Fruit fly (Drosophila melanogaster): ENCODE results near the gene CG15602.

The CG15602 gene

DNA sequence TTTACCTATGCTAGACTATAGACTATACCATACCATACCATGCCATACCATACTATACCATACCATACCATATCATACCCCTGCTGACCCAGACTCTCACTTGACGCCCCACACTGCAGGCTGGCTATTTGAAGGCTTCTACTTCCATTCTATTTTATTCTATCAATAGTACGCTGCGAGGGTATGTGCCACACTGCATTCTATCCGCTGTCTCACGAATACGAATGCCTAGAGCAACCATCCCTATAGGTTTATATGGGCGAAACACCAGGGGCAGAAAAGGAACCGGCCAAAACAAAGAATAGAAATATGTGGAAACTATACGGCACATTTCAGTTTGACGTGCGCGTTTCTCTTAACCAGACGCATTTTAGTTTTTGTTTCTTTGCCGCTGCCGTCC, 18.6 kb downstream of the CG15602 start:
- TF ChIP-seq CG12605 (GFP tag; IDR thresholded peaks at IDR 0.05): no peak
- no peak for TF ChIP-seq Pif1B (GFP tag; optimal IDR thresholded peaks at IDR 0.05)
- TF ChIP-seq EcR (GFP tag; optimal IDR thresholded peaks at IDR 0.05): no peak
- TF ChIP-seq CG34367 (tag; optimal IDR thresholded peaks at IDR 0.05): no peak
- TF ChIP-seq CG8301 (tag; optimal IDR thresholded peaks at IDR 0.05): no peak
- no peak for TF ChIP-seq rn (GFP tag; IDR thresholded peaks at IDR 0.05)
- no peak for TF ChIP-seq Snoo (tag; optimal IDR thresholded peaks at IDR 0.05)

DNA sequence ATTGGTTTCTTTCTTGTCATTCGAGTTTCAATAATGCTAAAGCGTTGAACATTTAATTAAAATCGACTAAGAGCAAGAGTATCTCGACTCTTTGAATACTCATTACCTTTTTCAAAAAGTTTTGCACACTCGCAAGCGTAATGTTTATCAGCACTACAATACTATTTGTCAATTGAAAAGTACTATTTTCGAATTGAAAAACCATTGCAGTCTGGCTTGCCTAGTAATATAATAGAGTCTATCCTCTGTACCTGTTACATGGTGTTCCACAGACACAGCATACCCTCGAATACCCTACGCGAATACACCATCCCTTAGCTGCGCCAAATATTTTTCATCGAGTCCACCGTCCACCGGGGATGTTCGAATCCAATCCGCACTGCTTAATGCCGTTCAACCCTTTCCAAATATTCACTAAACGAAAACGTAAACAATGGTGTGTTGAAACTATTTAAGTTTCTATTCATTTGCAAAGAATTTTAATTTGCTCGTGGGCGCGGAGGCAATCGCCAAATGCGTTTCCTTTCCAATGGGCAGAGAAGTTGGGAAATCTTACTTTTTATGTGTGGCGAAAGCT, 19.5 kb downstream of the CG15602 start:
- TF ChIP-seq CG14655 (GFP tag; optimal IDR thresholded peaks at IDR 0.05) (no peak), CG8159 (tag; optimal IDR thresholded peaks at IDR 0.05) (no peak), CG8301 (tag; optimal IDR thresholded peaks at IDR 0.05) (no peak), CG15710 (tag; optimal IDR thresholded peaks at IDR 0.05) (no peak), Ets98B (GFP tag; IDR thresholded peaks at IDR 0.05) (no peak), D1 (tag; optimal IDR thresholded peaks at IDR 0.05) (no peak), CG32121 (GFP tag; IDR thresholded peaks at IDR 0.05) (no peak), CG4496 (GFP tag; IDR thresholded peaks at IDR 0.05) (no peak), CG12605 (GFP tag; IDR thresholded peaks at IDR 0.05) (no peak), Pif1B (GFP tag; optimal IDR thresholded peaks at IDR 0.05) (no peak), CG17806 (tag; optimal IDR thresholded peaks at IDR 0.05) (no peak), CG9948 (tag; optimal IDR thresholded peaks at IDR 0.05) (no peak), EcR (GFP tag; optimal IDR thresholded peaks at IDR 0.05) (no peak)

DNA sequence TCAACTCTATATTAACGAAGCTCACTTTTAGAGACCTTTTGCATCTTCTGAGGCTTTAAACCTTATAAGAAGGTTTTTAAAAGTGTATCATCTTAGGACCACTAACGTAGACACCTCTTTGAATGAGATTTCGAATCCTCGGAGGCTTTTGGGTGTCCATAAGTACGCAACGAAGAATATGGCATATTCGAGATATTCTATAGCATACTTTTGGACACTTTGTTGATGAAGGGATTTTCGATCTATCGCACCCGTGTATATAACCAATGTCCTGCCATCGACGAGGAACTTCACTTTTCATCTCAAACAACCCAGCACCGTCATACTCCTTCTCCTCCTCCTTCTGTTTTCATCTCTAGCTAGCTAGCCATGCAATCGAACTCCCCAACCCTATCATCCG, 23.1 kb downstream of the CG15602 start:
- no peak for TF ChIP-seq Pif1B (GFP tag; optimal IDR thresholded peaks at IDR 0.05)
- no peak for TF ChIP-seq CG15710 (tag; optimal IDR thresholded peaks at IDR 0.05)
- no peak for TF ChIP-seq CG12605 (GFP tag; IDR thresholded peaks at IDR 0.05)
- TF ChIP-seq Snoo (tag; optimal IDR thresholded peaks at IDR 0.05): no peak
- no peak for TF ChIP-seq Pif1A (GFP tag; optimal IDR thresholded peaks at IDR 0.05)
- no peak for TF ChIP-seq CG14655 (GFP tag; optimal IDR thresholded peaks at IDR 0.05)
- TF ChIP-seq CG8159 (tag; optimal IDR thresholded peaks at IDR 0.05): no peak
- TF ChIP-seq rn (GFP tag; IDR thresholded peaks at IDR 0.05): no peak
- TF ChIP-seq CG32121 (GFP tag; IDR thresholded peaks at IDR 0.05): no peak
- TF ChIP-seq CG13204 (GFP tag; optimal IDR thresholded peaks at IDR 0.05): no peak
- TF ChIP-seq EcR (GFP tag; optimal IDR thresholded peaks at IDR 0.05): no peak
- no peak for TF ChIP-seq gl (tag; optimal IDR thresholded peaks at IDR 0.05)
- TF ChIP-seq CG34367 (tag; optimal IDR thresholded peaks at IDR 0.05): no peak
- no peak for TF ChIP-seq Ets98B (GFP tag; IDR thresholded peaks at IDR 0.05)
- TF ChIP-seq fd96Ca (GFP tag; IDR thresholded peaks at IDR 0.05): no peak
- no peak for TF ChIP-seq CG8301 (tag; optimal IDR thresholded peaks at IDR 0.05)
- TF ChIP-seq CG9948 (tag; optimal IDR thresholded peaks at IDR 0.05): no peak
- TF ChIP-seq CG10348 (GFP tag; IDR thresholded peaks at IDR 0.05): no peak
- no peak for TF ChIP-seq CG17806 (tag; optimal IDR thresholded peaks at IDR 0.05)

DNA sequence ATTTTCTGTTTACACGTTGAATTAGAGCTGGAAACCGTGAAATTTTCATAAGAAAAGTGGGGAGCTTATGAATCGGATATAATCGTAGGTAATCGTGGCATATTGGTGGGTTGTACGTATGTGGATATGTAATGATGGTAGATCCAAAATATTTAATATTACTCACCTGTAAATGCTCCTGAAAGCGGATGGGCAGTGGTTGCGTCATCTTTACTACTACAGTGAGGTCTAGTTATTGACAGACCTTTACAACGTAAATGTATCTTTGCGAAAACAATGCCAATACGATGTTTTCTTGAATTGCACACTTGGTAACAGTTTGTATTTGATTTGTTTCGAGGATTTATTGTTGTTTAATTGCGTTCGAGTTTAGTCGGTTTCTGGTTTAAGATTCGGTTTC, 34.7 kb downstream of the CG15602 start:
- no peak for TF ChIP-seq CG8159 (tag; optimal IDR thresholded peaks at IDR 0.05)
- no peak for TF ChIP-seq CG32121 (GFP tag; IDR thresholded peaks at IDR 0.05)
- no peak for TF ChIP-seq fd96Ca (GFP tag; IDR thresholded peaks at IDR 0.05)
- TF ChIP-seq CG14655 (GFP tag; optimal IDR thresholded peaks at IDR 0.05): no peak
- TF ChIP-seq CG34367 (tag; optimal IDR thresholded peaks at IDR 0.05): no peak
- no peak for TF ChIP-seq CG12605 (GFP tag; IDR thresholded peaks at IDR 0.05)
- no peak for TF ChIP-seq rn (GFP tag; IDR thresholded peaks at IDR 0.05)
- no peak for TF ChIP-seq Pif1B (GFP tag; optimal IDR thresholded peaks at IDR 0.05)
- no peak for TF ChIP-seq CG8301 (tag; optimal IDR thresholded peaks at IDR 0.05)
- no peak for TF ChIP-seq CG15710 (tag; optimal IDR thresholded peaks at IDR 0.05)
- no peak for TF ChIP-seq gl (tag; optimal IDR thresholded peaks at IDR 0.05)
- TF ChIP-seq EcR (GFP tag; optimal IDR thresholded peaks at IDR 0.05): no peak
- TF ChIP-seq CG9948 (tag; optimal IDR thresholded peaks at IDR 0.05): no peak

DNA sequence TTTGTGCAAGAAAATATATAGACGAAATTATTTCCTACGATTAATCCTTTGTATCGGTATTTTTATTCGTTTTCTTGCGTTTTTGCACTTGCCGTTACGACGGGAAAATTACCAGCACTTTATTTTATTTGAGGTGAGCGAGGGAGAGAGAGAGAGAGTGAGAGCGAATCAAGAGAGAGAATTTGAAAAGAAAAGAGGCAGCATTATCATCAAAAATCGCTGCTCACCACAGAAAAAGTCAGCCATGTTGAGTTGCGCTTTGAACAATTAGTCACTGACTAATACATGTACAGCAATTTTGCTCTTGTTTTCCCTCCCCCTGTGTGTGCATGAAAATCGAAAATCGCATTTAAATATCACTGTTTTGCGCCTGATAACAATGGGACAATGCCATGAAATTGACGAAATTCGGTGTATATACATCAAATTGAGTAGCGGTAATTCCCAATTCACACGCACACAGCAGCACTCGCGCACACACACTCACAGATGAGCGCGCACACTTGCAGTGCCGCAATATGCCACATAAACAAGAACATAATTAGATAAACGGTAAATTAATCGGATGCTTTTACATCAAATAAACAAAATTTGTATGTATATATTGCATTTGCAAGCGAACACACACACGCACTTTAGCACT, 35.5 kb downstream of the CG15602 start:
- TF ChIP-seq CG4496 (GFP tag; IDR thresholded peaks at IDR 0.05) (0 out of 3 replicates have a peak, but pooled peaks have one; percentile 13), CG32121 (GFP tag; IDR thresholded peaks at IDR 0.05) (no peak), CG12605 (GFP tag; IDR thresholded peaks at IDR 0.05) (peak; percentile 58; the same call in 1 of the 2 replicates), Pif1A (GFP tag; optimal IDR thresholded peaks at IDR 0.05) (no peak), Ets98B (GFP tag; IDR thresholded peaks at IDR 0.05) (peak; percentile 48; the same call in 1 of the 2 replicates), gl (tag; optimal IDR thresholded peaks at IDR 0.05) (peak; percentile 1), CG15710 (tag; optimal IDR thresholded peaks at IDR 0.05) (no peak)

DNA sequence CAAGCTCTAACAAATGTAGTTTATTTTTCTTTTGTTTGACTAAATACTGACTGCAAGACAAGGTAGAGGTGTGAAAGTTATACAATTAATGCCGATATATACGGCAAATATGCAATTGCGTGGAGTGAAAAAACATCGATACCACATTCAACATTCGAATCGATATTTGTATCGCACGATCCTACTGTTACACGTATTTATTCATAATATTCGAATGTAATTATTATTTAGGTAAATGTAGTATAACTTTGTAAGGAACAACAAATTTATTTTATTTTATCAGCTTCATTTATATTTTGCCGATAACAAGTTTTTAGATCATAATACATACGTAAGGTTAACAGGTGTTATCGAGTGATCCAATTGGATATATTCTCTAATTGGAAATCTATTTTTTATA, 36.2 kb downstream of the CG15602 start, which contains the start of gene Chc:
TSS of gene Chc (minus strand) at position 98 of the 400 bp plus-strand sequence.
- no peak for TF ChIP-seq CG32121 (GFP tag; IDR thresholded peaks at IDR 0.05)
- TF ChIP-seq D1 (tag; optimal IDR thresholded peaks at IDR 0.05): peak; percentile 54
- TF ChIP-seq Ets98B (GFP tag; IDR thresholded peaks at IDR 0.05): peak; percentile 30; the same call in 1 of the 2 replicates

Data from whole organism, pupa.